Fruit fly (Drosophila melanogaster) whole organism, embryonic: ENCODE results near the gene CG42869.

Experiments used
- Abd-B ChIP-seq: fragments of 200-800 bp; sonication (Bioruptor generic); optimal IDR thresholded peaks from 2 replicates; lab custom pipeline; 2018; ENCODE audit warnings: missing biosample characterization, mild to moderate bottlenecking, missing genetic modification characterization, moderate library complexity
- Antp ChIP-seq: fragments of 200-800 bp; sonication (Bioruptor generic); optimal IDR thresholded peaks from 3 replicates; lab custom pipeline; 2016; ENCODE audit warnings: missing biosample characterization, missing genetic modification characterization
- Awh ChIP-seq: fragments of 200-800 bp; sonication (Bioruptor generic); IDR thresholded peaks from 2 replicates; pipeline ENCODE4, ENCODE4 v1.3.6; 2022; ENCODE audit warnings: missing biosample characterization, missing genetic modification characterization
- Bteb2 ChIP-seq: fragments of 200-800 bp; sonication (Bioruptor generic); optimal IDR thresholded peaks from 2 replicates; lab custom pipeline; 2016; ENCODE audit warnings: missing biosample characterization, missing genetic modification characterization
- CG10565 ChIP-seq: fragments of 200-800 bp; sonication (Bioruptor generic); optimal IDR thresholded peaks from 3 replicates; lab custom pipeline; 2016; ENCODE audit warnings: missing biosample characterization, mild to moderate bottlenecking, missing genetic modification characterization
- CG11696 ChIP-seq: fragments of 200-800 bp; sonication (Bioruptor generic); IDR thresholded peaks from 2 replicates; pipeline ENCODE4 v1.3.6; 2022; ENCODE audit warnings: missing biosample characterization, missing genetic modification characterization
- CG12299 ChIP-seq: fragments of 200-800 bp; sonication (Bioruptor generic); optimal IDR thresholded peaks from 2 replicates; lab custom pipeline; 2018; ENCODE audit warnings: missing biosample characterization, mild to moderate bottlenecking, missing genetic modification characterization
- CG13296 ChIP-seq: fragments of 200-800 bp; sonication (Bioruptor generic); optimal IDR thresholded peaks from 3 replicates; lab custom pipeline; 2018; ENCODE audit warnings: missing biosample characterization, mild to moderate bottlenecking, missing genetic modification characterization
- CG14050 ChIP-seq: fragments of 200-800 bp; sonication (Bioruptor generic); IDR thresholded peaks from 3 replicates; pipeline ENCODE4 v1.3.6; 2022; ENCODE audit warnings: missing biosample characterization, missing genetic modification characterization
- CG15269 ChIP-seq: fragments of 200-800 bp; sonication (Bioruptor generic); optimal IDR thresholded peaks from 2 replicates; lab custom pipeline; 2018; ENCODE audit warnings: missing biosample characterization, mild to moderate bottlenecking, missing genetic modification characterization, moderate library complexity
- CG17328 ChIP-seq: fragments of 200-800 bp; sonication (Bioruptor generic); IDR thresholded peaks from 2 replicates; pipeline ENCODE4 v1.3.6; 2022; ENCODE audit warnings: missing biosample characterization, missing genetic modification characterization
- CG17359 ChIP-seq: fragments of 200-800 bp; sonication (Bioruptor generic); optimal IDR thresholded peaks from 3 replicates; lab custom pipeline; 2018; ENCODE audit warnings: missing biosample characterization, mild to moderate bottlenecking, missing genetic modification characterization, moderate library complexity
- CG17361 ChIP-seq: fragments of 200-800 bp; sonication (Bioruptor generic); IDR thresholded peaks from 3 replicates; pipeline ENCODE4 v1.3.6; 2022; ENCODE audit warnings: missing biosample characterization, missing genetic modification characterization
- CG17802 ChIP-seq: fragments of 200-800 bp; sonication (Bioruptor generic); optimal IDR thresholded peaks from 2 replicates; lab custom pipeline; 2018; ENCODE audit warnings: missing biosample characterization, mild to moderate bottlenecking, missing genetic modification characterization, moderate library complexity
- CG18476 ChIP-seq: fragments of 200-800 bp; sonication (Bioruptor generic); optimal IDR thresholded peaks from 2 replicates; lab custom pipeline; 2016; ENCODE audit warnings: missing biosample characterization, mild to moderate bottlenecking, missing genetic modification characterization
- CG18599 ChIP-seq: fragments of 200-800 bp; sonication (Bioruptor generic); optimal IDR thresholded peaks from 3 replicates; lab custom pipeline; 2017; ENCODE audit warnings: missing biosample characterization, missing genetic modification characterization, mild to moderate bottlenecking, moderate library complexity, missing genetic modification reagents
- CG2129 ChIP-seq: fragments of 200-800 bp; sonication (Bioruptor generic); IDR thresholded peaks from 2 replicates; pipeline ENCODE4 v1.3.6; 2022; ENCODE audit warnings: missing biosample characterization, missing genetic modification characterization; ENCODE audit not compliant: partially characterized antibody
- CG30020 ChIP-seq: fragments of 200-800 bp; optimal IDR thresholded peaks from 2 replicates; lab custom pipeline; 2019; ENCODE audit warnings: missing biosample characterization, mild to moderate bottlenecking, missing genetic modification characterization, moderate library complexity
- CG31224 ChIP-seq: fragments of 200-800 bp; sonication (Bioruptor generic); IDR thresholded peaks from 2 replicates; pipeline ENCODE4 v1.3.6; 2022; ENCODE audit warnings: missing biosample characterization, missing genetic modification characterization
- CG3281 ChIP-seq: fragments of 200-800 bp; sonication (Bioruptor generic); optimal IDR thresholded peaks from 3 replicates; lab custom pipeline; 2017; ENCODE audit warnings: missing biosample characterization, mild to moderate bottlenecking, missing genetic modification characterization
- CG4820 ChIP-seq: fragments of 200-800 bp; sonication (Bioruptor generic); optimal IDR thresholded peaks from 3 replicates; lab custom pipeline; 2016; ENCODE audit warnings: missing biosample characterization, missing genetic modification characterization
- CG6175 ChIP-seq: fragments of 200-800 bp; sonication (Bioruptor generic); IDR thresholded peaks from 3 replicates; pipeline ENCODE4 v1.3.6; 2022; ENCODE audit warnings: missing biosample characterization, missing genetic modification characterization
- CkIIα-i1 ChIP-seq: fragments of 200-800 bp; sonication (Bioruptor generic); IDR thresholded peaks from 2 replicates; pipeline ENCODE4 v1.3.6; 2022; ENCODE audit warnings: missing biosample characterization, missing genetic modification characterization
- Dll ChIP-seq: fragments of 200-800 bp; sonication (Bioruptor generic); IDR thresholded peaks from 4 replicates; pipeline ENCODE4 v1.3.6; 2022; ENCODE audit warnings: missing biosample characterization, missing genetic modification characterization; ENCODE audit not compliant: partially characterized antibody
- E2f1 ChIP-seq: fragments of 200-800 bp; sonication (Bioruptor generic); IDR thresholded peaks from 2 replicates; pipeline ENCODE4 v1.3.6; 2022; ENCODE audit warnings: missing biosample characterization, missing genetic modification characterization
- Gsc ChIP-seq: fragments of 200-800 bp; sonication (Bioruptor generic); IDR thresholded peaks from 2 replicates; pipeline ENCODE4 v1.3.6; 2022; ENCODE audit warnings: missing biosample characterization, missing genetic modification characterization
- H2.0 ChIP-seq: fragments of 200-800 bp; sonication (Bioruptor generic); IDR thresholded peaks from 2 replicates; pipeline ENCODE4 v1.3.6; 2022; ENCODE audit warnings: missing biosample characterization, missing genetic modification characterization
- Hr78 ChIP-seq, 2 experiments: fragments of 200-800 bp in 1 of 2; fragments of >200 bp in 1 of 2; sonication (Bioruptor generic) in 1 of 2; optimal IDR thresholded peaks; 2 replicates each; lab custom pipeline; 2017 to 2019; ENCODE audit warnings: missing biosample characterization in 2 of 2, missing genetic modification characterization in 2 of 2, mild to moderate bottlenecking in 1 of 2, moderate library complexity in 1 of 2
- Hsf ChIP-seq: fragments of 200-800 bp; sonication (Bioruptor generic); optimal IDR thresholded peaks from 3 replicates; lab custom pipeline; 2016; ENCODE audit warnings: missing biosample characterization, missing genetic modification characterization
- Lpt ChIP-seq: fragments of >200 bp; optimal IDR thresholded peaks from 2 replicates; lab custom pipeline; 2018; ENCODE audit warnings: missing biosample characterization, missing genetic modification characterization
- Neu2 ChIP-seq: fragments of 200-800 bp; sonication (Bioruptor generic); optimal IDR thresholded peaks from 3 replicates; lab custom pipeline; 2016; ENCODE audit warnings: missing biosample characterization, missing genetic modification characterization, borderline replicate concordance
- Tbp ChIP-seq: fragments of >200 bp; optimal IDR thresholded peaks from 2 replicates; lab custom pipeline; 2018; ENCODE audit warnings: missing biosample characterization, missing genetic modification characterization
- Vsx1 ChIP-seq: fragments of 200-800 bp; sonication (Bioruptor generic); optimal IDR thresholded peaks from 2 replicates; lab custom pipeline; 2017; ENCODE audit warnings: missing biosample characterization, mild to moderate bottlenecking, missing genetic modification characterization, missing genetic modification reagents
- Xrp1 ChIP-seq: fragments of 200-800 bp; sonication (Bioruptor generic); IDR thresholded peaks from 2 replicates; pipeline ENCODE4 v1.3.6; 2022; ENCODE audit warnings: missing biosample characterization, missing genetic modification characterization
- ac ChIP-seq: fragments of 200-800 bp; sonication (Bioruptor generic); optimal IDR thresholded peaks from 3 replicates; lab custom pipeline; 2017; ENCODE audit warnings: missing biosample characterization, mild to moderate bottlenecking, missing genetic modification characterization
- ara ChIP-seq: fragments of 200-800 bp; sonication (Bioruptor generic); IDR thresholded peaks from 2 replicates; pipeline ENCODE4 v1.3.6; 2022; ENCODE audit warnings: missing biosample characterization, missing genetic modification characterization
- cg ChIP-seq: fragments of 200-800 bp; sonication (Bioruptor generic); optimal IDR thresholded peaks from 3 replicates; lab custom pipeline; 2019; ENCODE audit warnings: missing biosample characterization, mild to moderate bottlenecking, missing genetic modification characterization, moderate library complexity
- croc ChIP-seq: fragments of 200-800 bp; sonication (Bioruptor generic); conservative IDR thresholded peaks from 3 replicates; pipeline ENCODE4 v1.3.6; 2022; ENCODE audit warnings: missing biosample characterization, missing genetic modification characterization
- dimm ChIP-seq: fragments of 200-800 bp; sonication (Bioruptor generic); IDR thresholded peaks from 2 replicates; pipeline ENCODE4 v1.3.6; 2022; ENCODE audit warnings: missing biosample characterization, missing genetic modification characterization
- emc ChIP-seq: fragments of 200-800 bp; sonication (Bioruptor generic); optimal IDR thresholded peaks from 2 replicates; lab custom pipeline; 2016; ENCODE audit warnings: missing biosample characterization, missing genetic modification characterization
- esg ChIP-seq: fragments of 200-800 bp; sonication (Bioruptor generic); conservative IDR thresholded peaks from 2 replicates; pipeline ENCODE4 v1.3.6; 2022; ENCODE audit warnings: missing biosample characterization, missing genetic modification characterization
- fu2 ChIP-seq: fragments of 200-800 bp; sonication (Bioruptor generic); optimal IDR thresholded peaks from 2 replicates; lab custom pipeline; 2016; ENCODE audit warnings: missing biosample characterization, missing genetic modification characterization
- gcm2 ChIP-seq: fragments of 200-800 bp; sonication (Bioruptor generic); optimal IDR thresholded peaks from 2 replicates; lab custom pipeline; 2016; ENCODE audit warnings: missing biosample characterization, missing genetic modification characterization
- nmo ChIP-seq: fragments of 200-800 bp; sonication (Bioruptor generic); optimal IDR thresholded peaks from 2 replicates; lab custom pipeline; 2018; ENCODE audit warnings: missing biosample characterization, mild to moderate bottlenecking, missing genetic modification characterization, moderate library complexity
- otp ChIP-seq: fragments of 200-800 bp; sonication (Bioruptor generic); IDR thresholded peaks from 3 replicates; pipeline ENCODE4, ENCODE4 v1.3.6; 2022; ENCODE audit warnings: missing biosample characterization, missing genetic modification characterization
- pros ChIP-seq: fragments of 200-800 bp; sonication (Bioruptor generic); optimal IDR thresholded peaks from 3 replicates; lab custom pipeline; 2019; ENCODE audit warnings: missing biosample characterization, mild to moderate bottlenecking, missing genetic modification characterization, moderate library complexity
- rib ChIP-seq: fragments of 200-800 bp; sonication (Bioruptor generic); IDR thresholded peaks from 2 replicates; pipeline ENCODE4 v1.3.6; 2022; ENCODE audit warnings: missing biosample characterization, missing genetic modification characterization
- salm ChIP-seq: fragments of 200-800 bp; sonication (Bioruptor generic); optimal IDR thresholded peaks from 2 replicates; lab custom pipeline; 2018; ENCODE audit warnings: missing biosample characterization, mild to moderate bottlenecking, missing genetic modification characterization
- ssp ChIP-seq: fragments of 200-800 bp; sonication (Bioruptor generic); IDR thresholded peaks from 2 replicates; pipeline ENCODE4 v1.3.6; 2022; ENCODE audit warnings: missing biosample characterization, missing genetic modification characterization
- tap ChIP-seq: fragments of 200-800 bp; optimal IDR thresholded peaks from 3 replicates; lab custom pipeline; 2019; ENCODE audit warnings: missing biosample characterization, mild to moderate bottlenecking, missing genetic modification characterization, moderate library complexity
- trem ChIP-seq: fragments of 200-800 bp; optimal IDR thresholded peaks from 3 replicates; lab custom pipeline; 2019; ENCODE audit warnings: missing biosample characterization, mild to moderate bottlenecking, missing genetic modification characterization, moderate library complexity

CG42869 gene

DNA sequence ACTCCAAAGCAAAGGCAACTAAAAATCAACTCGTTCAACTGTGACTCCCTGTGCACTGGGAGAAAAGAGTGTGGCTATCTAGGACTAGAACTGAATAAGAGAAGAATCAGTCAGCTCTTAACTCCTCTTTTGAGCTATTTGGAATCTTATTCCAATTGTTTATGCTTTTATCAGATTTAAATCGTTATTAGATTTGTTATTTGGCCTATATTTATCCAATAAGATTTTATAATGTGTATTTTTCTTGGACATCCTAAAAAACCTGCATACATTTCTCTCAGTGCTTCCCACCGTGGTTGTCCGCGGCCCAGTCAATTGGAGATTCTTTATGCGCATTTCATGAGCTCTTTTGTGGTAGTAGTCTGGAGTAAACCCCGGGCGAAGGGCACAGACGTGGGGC, 44.8 kb upstream of the CG42869 start (continued):
- TF ChIP-seq pros (GFP tag; lab: Kevin White, UChicago) (no peak), croc (GFP tag; lab: Robert Waterston, UW) (peak; percentile 33; the same call in 1 of the 3 replicates), CG12299 (tag; lab: Kevin White, UChicago) (no peak), gcm2 (no peak), rib (GFP tag; lab: Robert Waterston, UW) (no peak), H2.0 (GFP tag; lab: Robert Waterston, UW) (peak; percentile 54; the same call in 1 of the 2 replicates), CG17328 (peak; percentile 48; the same call in 1 of the 2 replicates), Lpt (GFP tag; lab: Kevin White, UChicago) (no peak), Neu2 (no peak), CG31224 (GFP tag; lab: Robert Waterston, UW) (no peak), CG10565 (GFP tag; lab: Kevin White, UChicago) (no peak), Bteb2 (GFP tag; lab: Kevin White, UChicago) (peak; percentile 62), CG30020 (tag; lab: Kevin White, UChicago) (no peak), Awh (GFP tag; lab: Robert Waterston, UW) (no peak), CG18599 (GFP tag; lab: Kevin White, UChicago) (no peak), ara (0 out of 2 replicates have a peak, but pooled peaks have one; percentile 22), Antp (GFP tag; lab: Kevin White, UChicago) (peak; percentile 54), cg (GFP tag; lab: Kevin White, UChicago) (no peak), CG11696 (GFP tag; lab: Robert Waterston, UW) (0 out of 2 replicates have a peak, but pooled peaks have one; percentile 26), CG17361 (GFP tag; lab: Robert Waterston, UW) (no peak; the same call in 1 of the 3 replicates), emc (GFP tag; lab: Kevin White, UChicago) (peak; percentile 3), ssp (GFP tag; lab: Robert Waterston, UW) (peak; percentile 53), CG17802 (peak; percentile 14), CG13296 (GFP tag; lab: Kevin White, UChicago) (peak; percentile 74), CG14050 (GFP tag; lab: Robert Waterston, UW) (no peak; the same call in 2 of the 3 replicates), nmo (GFP tag; lab: Kevin White, UChicago) (peak; percentile 76), Gsc (GFP tag; lab: Robert Waterston, UW) (no peak), dimm (GFP tag; lab: Robert Waterston, UW) (no peak), otp (peak; percentile 36; the same call in 1 of the 3 replicates), CG2129 (no peak), Xrp1 (GFP tag; lab: Robert Waterston, UW) (peak; percentile 75), Hsf (peak; percentile 72), trem (tag; lab: Kevin White, UChicago) (peak; percentile 1), Tbp (GFP tag; lab: Kevin White, UChicago) (no peak), CG15269 (tag; lab: Kevin White, UChicago) (peak; percentile 82), CG3281 (GFP tag; lab: Kevin White, UChicago) (no peak), CkIIα-i1 (no peak), tap (peak; percentile 47), CG4820 (peak; percentile 61), fu2 (GFP tag; lab: Kevin White, UChicago) (no peak), salm (tag; lab: Kevin White, UChicago) (peak; percentile 3), E2f1 (GFP tag; lab: Robert Waterston, UW) (peak; percentile 70), esg (GFP tag; lab: Robert Waterston, UW) (peak; percentile 74), Vsx1 (no peak), Abd-B (peak; percentile 64), Dll (GFP tag; lab: Robert Waterston, UW) (no peak), CG17359 (tag; lab: Kevin White, UChicago) (peak; percentile 62), ac (no peak), Hr78 (GFP tag; optimal IDR thresholded peaks at IDR 0.05; lab: Kevin White, UChicago) (no peak), CG18476 (GFP tag; lab: Kevin White, UChicago) (peak; percentile 51), CG6175 (no peak)
